Fruit fly (Drosophila melanogaster): ENCODE results near the gene Spn77Ba.

The Spn77Ba gene

DNA sequence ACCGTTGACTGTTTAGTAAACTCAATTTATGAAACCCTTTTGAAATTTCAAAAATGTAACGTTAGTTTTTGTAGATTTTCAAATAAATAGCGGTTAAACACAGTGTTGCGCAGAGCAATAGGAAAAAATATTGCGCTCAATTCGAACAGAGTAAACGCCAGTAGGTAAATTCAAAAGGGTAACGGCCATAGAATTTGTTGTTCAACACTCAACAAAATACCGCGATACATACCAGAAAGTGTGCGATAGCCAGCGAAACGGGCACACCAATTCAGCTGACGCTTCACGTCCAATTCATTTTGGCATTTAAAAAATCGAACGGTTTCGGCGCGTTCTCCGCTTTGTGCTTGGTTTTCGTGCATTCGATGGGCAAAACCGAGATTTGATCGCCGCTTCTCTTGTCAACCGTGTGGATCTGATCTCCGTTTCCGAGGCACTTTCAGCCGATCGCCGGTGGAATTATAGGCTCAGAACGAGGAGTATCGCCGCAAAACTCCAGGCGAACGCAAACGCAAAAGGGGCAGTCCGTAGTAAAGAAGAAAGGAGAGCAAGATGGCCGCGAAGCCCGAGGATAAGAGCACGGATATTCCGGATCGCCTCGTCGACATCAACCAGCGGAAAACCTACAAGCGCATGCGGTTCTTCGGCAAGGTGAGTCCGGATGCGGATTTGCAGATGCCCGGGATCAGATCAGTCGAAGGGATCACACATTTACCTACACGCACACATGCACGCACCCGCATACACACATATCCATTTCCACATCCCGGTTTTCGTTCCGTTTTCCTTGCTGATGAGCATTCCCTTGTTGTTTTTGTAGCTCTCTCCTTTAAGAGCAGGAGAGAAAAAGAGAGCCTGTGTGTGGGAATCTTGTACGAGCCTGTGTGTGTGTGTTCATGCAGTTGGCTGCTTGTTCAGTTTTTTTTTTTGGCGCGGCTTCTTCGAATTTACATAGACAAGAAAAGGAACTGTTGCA is 6.9 kb upstream of the Spn77Ba start (continued):
- peak; percentile 12 for TF ChIP-seq az2 (GFP tag; optimal IDR thresholded peaks at IDR 0.05)
- peak; percentile 36 for TF ChIP-seq dmrt11E (tag; optimal IDR thresholded peaks at IDR 0.05)
- peak; percentile 12 for TF ChIP-seq CG12236 (GFP tag; optimal IDR thresholded peaks at IDR 0.05)
- TF ChIP-seq yki (optimal IDR thresholded peaks at IDR 0.05), result no peak
- peak; percentile 15 for TF ChIP-seq Nf-YC (tag; optimal IDR thresholded peaks at IDR 0.05)
- TF ChIP-seq Hr3 (GFP tag; optimal IDR thresholded peaks at IDR 0.05), result peak; percentile 43
- TF ChIP-seq CG2120 (GFP tag; optimal IDR thresholded peaks at IDR 0.05), result peak; percentile 75
- no peak for TF ChIP-seq CG18262 (tag; optimal IDR thresholded peaks at IDR 0.05)
- TF ChIP-seq Doc3 (GFP tag; IDR thresholded peaks at IDR 0.05; ENCODE audit: partially characterized antibody), result peak; percentile 80
- no peak for TF ChIP-seq CG10565 (GFP tag; optimal IDR thresholded peaks at IDR 0.05)
- TF ChIP-seq Hr51 (GFP tag; optimal IDR thresholded peaks at IDR 0.05), result peak in 1 of 2 experiments; percentile 42
- no peak for TF ChIP-seq tap (tag; optimal IDR thresholded peaks at IDR 0.05)
- TF ChIP-seq NFAT (GFP tag; IDR thresholded peaks at IDR 0.05), result no peak
- TF ChIP-seq ci (GFP tag; IDR thresholded peaks at IDR 0.05), result no peak
- no peak for TF ChIP-seq sr (GFP tag; IDR thresholded peaks at IDR 0.05)
- TF ChIP-seq CG12299 (tag; optimal IDR thresholded peaks at IDR 0.05), result no peak
- peak; percentile 40 for TF ChIP-seq CG8089 (GFP tag; optimal IDR thresholded peaks at IDR 0.05)
- TF ChIP-seq CG4617 (GFP tag; optimal IDR thresholded peaks at IDR 0.05; ENCODE audit: borderline replicate concordance), result peak; percentile 28
- peak; percentile 91 for TF ChIP-seq CG13287 (GFP tag; IDR thresholded peaks at IDR 0.05; ENCODE audit: partially characterized antibody)
- TF ChIP-seq fd64A (GFP tag; optimal IDR thresholded peaks at IDR 0.05), result no peak
- peak; percentile 54 for TF ChIP-seq zfh2 (GFP tag; optimal IDR thresholded peaks at IDR 0.05)
- TF ChIP-seq z (GFP tag; IDR thresholded peaks at IDR 0.05), result no peak
- TF ChIP-seq Poxn (GFP tag; IDR thresholded peaks at IDR 0.05), result no peak
- no peak for TF ChIP-seq CG4730 (GFP tag; IDR thresholded peaks at IDR 0.05)
- TF ChIP-seq vnd (GFP tag; IDR thresholded peaks at IDR 0.05; ENCODE audit: partially characterized antibody), result peak; percentile 67
- TF ChIP-seq CG8944 (GFP tag; optimal IDR thresholded peaks at IDR 0.05), result peak; percentile 58
- TF ChIP-seq CG4404 (GFP tag; IDR thresholded peaks at IDR 0.05), result 0 out of 2 replicates have a peak, but pooled peaks have one; percentile 9
- TF ChIP-seq CG17612 (GFP tag; IDR thresholded peaks at IDR 0.05), result no peak
- no peak for TF ChIP-seq CG4707 (GFP tag; optimal IDR thresholded peaks at IDR 0.05)
- TF ChIP-seq zfh1 (GFP tag; IDR thresholded peaks at IDR 0.05), result peak; percentile 73; the same call in 2 of the 3 replicates
- TF ChIP-seq Bgb (GFP tag; IDR thresholded peaks at IDR 0.05; ENCODE audit: partially characterized antibody), result peak; percentile 90
- no peak for TF ChIP-seq CG11093 (GFP tag; IDR thresholded peaks at IDR 0.05)
- TF ChIP-seq cwo (GFP tag; optimal IDR thresholded peaks at IDR 0.05), result no peak
- no peak for TF ChIP-seq disco-r (GFP tag; optimal IDR thresholded peaks at IDR 0.05)
- no peak for TF ChIP-seq CG10979 (tag; optimal IDR thresholded peaks at IDR 0.05)
- no peak for TF ChIP-seq CG12744 (GFP tag; optimal IDR thresholded peaks at IDR 0.05)
- TF ChIP-seq bbx (GFP tag; IDR thresholded peaks at IDR 0.05; ENCODE audit: partially characterized antibody), result peak; percentile 89
- no peak for TF ChIP-seq lola (GFP tag; optimal IDR thresholded peaks at IDR 0.05)
- no peak for TF ChIP-seq HLHmδ (GFP tag; optimal IDR thresholded peaks at IDR 0.05)
- no peak for TF ChIP-seq seq (GFP tag; IDR thresholded peaks at IDR 0.05)
- no peak for TF ChIP-seq CG13424 (tag; optimal IDR thresholded peaks at IDR 0.05)
- peak; percentile 79 for TF ChIP-seq CG9932 (GFP tag; IDR thresholded peaks at IDR 0.05)
- TF ChIP-seq fd3F (GFP tag; optimal IDR thresholded peaks at IDR 0.05), result no peak
- TF ChIP-seq Ssrp (tag; optimal IDR thresholded peaks at IDR 0.05), result no peak
- no peak for TF ChIP-seq CG11504 (tag; optimal IDR thresholded peaks at IDR 0.05)
- TF ChIP-seq CG15479 (GFP tag; optimal IDR thresholded peaks at IDR 0.05), result peak; percentile 54
- TF ChIP-seq danr (GFP tag; IDR thresholded peaks at IDR 0.05), result no peak
- no peak for TF ChIP-seq en (GFP tag; optimal IDR thresholded peaks at IDR 0.05)
